Fruit fly (Drosophila melanogaster) whole organism, embryonic: ENCODE measurements around the gene CG31174.

ENCODE experiments used
- Antp ChIP-seq: fragments of 200-800 bp; sonication (Bioruptor generic); optimal IDR thresholded peaks from 3 replicates; lab custom pipeline; 2016; ENCODE audit warnings: missing biosample characterization, missing genetic modification characterization
- Atf6 ChIP-seq: fragments of 200-800 bp; sonication (Bioruptor generic); IDR thresholded peaks from 2 replicates; pipeline ENCODE4 v1.3.6; 2022; ENCODE audit warnings: missing biosample characterization, missing genetic modification characterization
- Bdp1 ChIP-seq: fragments of 200-800 bp; sonication (Bioruptor generic); optimal IDR thresholded peaks from 3 replicates; lab custom pipeline; 2016; ENCODE audit warnings: missing biosample characterization, missing genetic modification characterization
- CG10654 ChIP-seq: fragments of 200-800 bp; sonication (Bioruptor generic); optimal IDR thresholded peaks from 2 replicates; lab custom pipeline; 2016; ENCODE audit warnings: missing biosample characterization, missing genetic modification characterization
- CG16779 ChIP-seq: fragments of 200-800 bp; sonication (Bioruptor generic); IDR thresholded peaks from 2 replicates; pipeline ENCODE4 v1.3.6; 2022; ENCODE audit warnings: missing biosample characterization, missing genetic modification characterization
- CG17361 ChIP-seq: fragments of 200-800 bp; sonication (Bioruptor generic); IDR thresholded peaks from 3 replicates; pipeline ENCODE4 v1.3.6; 2022; ENCODE audit warnings: missing biosample characterization, missing genetic modification characterization
- CG1792 ChIP-seq: fragments of 200-800 bp; sonication (Bioruptor generic); optimal IDR thresholded peaks from 2 replicates; lab custom pipeline; 2016; ENCODE audit warnings: missing biosample characterization, missing genetic modification characterization
- CG18599 ChIP-seq: fragments of 200-800 bp; sonication (Bioruptor generic); optimal IDR thresholded peaks from 3 replicates; lab custom pipeline; 2017; ENCODE audit warnings: missing biosample characterization, missing genetic modification characterization, mild to moderate bottlenecking, moderate library complexity, missing genetic modification reagents
- CG2202 ChIP-seq: fragments of 200-800 bp; sonication (Bioruptor generic); optimal IDR thresholded peaks from 2 replicates; lab custom pipeline; 2018; ENCODE audit warnings: missing biosample characterization, mild to moderate bottlenecking, missing genetic modification characterization
- CG34376 ChIP-seq: fragments of 200-800 bp; sonication (Bioruptor generic); optimal IDR thresholded peaks from 2 replicates; lab custom pipeline; 2018; ENCODE audit warnings: missing biosample characterization, mild to moderate bottlenecking, missing genetic modification characterization
- CG4282 ChIP-seq: fragments of 200-800 bp; sonication (Bioruptor generic); optimal IDR thresholded peaks from 2 replicates; lab custom pipeline; 2016; ENCODE audit warnings: missing biosample characterization, missing genetic modification characterization
- CG4707 ChIP-seq: fragments of 200-800 bp; sonication (Bioruptor generic); optimal IDR thresholded peaks from 2 replicates; lab custom pipeline; 2018; ENCODE audit warnings: missing biosample characterization, mild to moderate bottlenecking, missing genetic modification characterization, moderate library complexity
- CG4730 ChIP-seq: fragments of 200-800 bp; sonication (Bioruptor generic); IDR thresholded peaks from 2 replicates; pipeline ENCODE4 v1.3.6; 2022; ENCODE audit warnings: missing biosample characterization, missing genetic modification characterization
- CG5180 ChIP-seq: fragments of 200-800 bp; sonication (Bioruptor generic); optimal IDR thresholded peaks from 3 replicates; lab custom pipeline; 2017; ENCODE audit warnings: missing biosample characterization, missing genetic modification characterization, mild to moderate bottlenecking, moderate library complexity, missing genetic modification reagents
- CG6689 ChIP-seq: fragments of 200-800 bp; sonication (Bioruptor generic); IDR thresholded peaks from 2 replicates; pipeline ENCODE4 v1.3.6; 2022; ENCODE audit warnings: missing biosample characterization, missing genetic modification characterization
- CG7987 ChIP-seq: fragments of 200-800 bp; sonication (Bioruptor generic); optimal IDR thresholded peaks from 2 replicates; lab custom pipeline; 2018; ENCODE audit warnings: missing biosample characterization, mild to moderate bottlenecking, missing genetic modification characterization, moderate library complexity
- CG8089 ChIP-seq: fragments of 200-800 bp; sonication (Bioruptor generic); optimal IDR thresholded peaks from 3 replicates; lab custom pipeline; 2016; ENCODE audit warnings: missing biosample characterization, missing genetic modification characterization
- CG8281 ChIP-seq: fragments of 200-800 bp; sonication (Bioruptor generic); optimal IDR thresholded peaks from 2 replicates; lab custom pipeline; 2018; ENCODE audit warnings: missing biosample characterization, mild to moderate bottlenecking, missing genetic modification characterization, moderate library complexity
- D19B ChIP-seq: fragments of 200-800 bp; sonication (Bioruptor generic); optimal IDR thresholded peaks from 2 replicates; lab custom pipeline; 2017; ENCODE audit warnings: missing biosample characterization, mild to moderate bottlenecking, missing genetic modification characterization
- Dbx ChIP-seq: fragments of 200-800 bp; sonication (Bioruptor generic); IDR thresholded peaks from 3 replicates; pipeline ENCODE4 v1.3.6; 2022; ENCODE audit warnings: missing biosample characterization, missing genetic modification characterization
- GATAe ChIP-seq: fragments of 200-800 bp; sonication (Bioruptor generic); conservative IDR thresholded peaks from 2 replicates; pipeline ENCODE4 v1.3.6; 2022; ENCODE audit warnings: missing biosample characterization, missing genetic modification characterization
- Gsc ChIP-seq: fragments of 200-800 bp; sonication (Bioruptor generic); IDR thresholded peaks from 2 replicates; pipeline ENCODE4 v1.3.6; 2022; ENCODE audit warnings: missing biosample characterization, missing genetic modification characterization
- Gug ChIP-seq: fragments of 200-800 bp; sonication (Bioruptor generic); IDR thresholded peaks from 4 replicates; pipeline ENCODE4 v1.3.6; 2022; ENCODE audit warnings: missing biosample characterization, missing genetic modification characterization
- HLH3B ChIP-seq: fragments of 200-800 bp; sonication (Bioruptor generic); IDR thresholded peaks from 2 replicates; pipeline ENCODE4 v1.3.6; 2022; ENCODE audit warnings: missing biosample characterization, missing genetic modification characterization
- HLHmδ ChIP-seq: fragments of 200-800 bp; sonication (Bioruptor generic); optimal IDR thresholded peaks from 2 replicates; lab custom pipeline; 2018; ENCODE audit warnings: missing biosample characterization, mild to moderate bottlenecking, missing genetic modification characterization, moderate library complexity
- Lim3 ChIP-seq: fragments of 200-800 bp; sonication (Bioruptor generic); IDR thresholded peaks from 2 replicates; pipeline ENCODE4 v1.3.6; 2022; ENCODE audit warnings: missing biosample characterization, missing genetic modification characterization
- Lpt ChIP-seq: fragments of >200 bp; optimal IDR thresholded peaks from 2 replicates; lab custom pipeline; 2018; ENCODE audit warnings: missing biosample characterization, missing genetic modification characterization
- PHDP ChIP-seq: fragments of 200-800 bp; sonication (Bioruptor generic); optimal IDR thresholded peaks from 3 replicates; lab custom pipeline; 2018; ENCODE audit warnings: missing biosample characterization, mild to moderate bottlenecking, missing genetic modification characterization, moderate library complexity
- Sox100B ChIP-seq: fragments of 200-800 bp; sonication (Bioruptor generic); optimal IDR thresholded peaks from 3 replicates; lab custom pipeline; 2018; ENCODE audit warnings: missing biosample characterization, mild to moderate bottlenecking, missing genetic modification characterization
- al ChIP-seq: fragments of 200-800 bp; sonication (Bioruptor generic); IDR thresholded peaks from 2 replicates; pipeline ENCODE4 v1.3.6; 2022; ENCODE audit warnings: missing biosample characterization, missing genetic modification characterization
- amos ChIP-seq: fragments of 200-800 bp; sonication (Bioruptor generic); IDR thresholded peaks from 2 replicates; pipeline ENCODE4 v1.3.6; 2022; ENCODE audit warnings: missing biosample characterization, missing genetic modification characterization; ENCODE audit not compliant: partially characterized antibody
- bbx ChIP-seq: fragments of 200-800 bp; sonication (Bioruptor generic); IDR thresholded peaks from 2 replicates; pipeline ENCODE4 v1.3.6; 2022; ENCODE audit warnings: missing biosample characterization, missing genetic modification characterization; ENCODE audit not compliant: partially characterized antibody
- bcd ChIP-seq: fragments of 200-800 bp; sonication (Bioruptor generic); optimal IDR thresholded peaks from 2 replicates; lab custom pipeline; 2017; ENCODE audit warnings: missing biosample characterization, mild to moderate bottlenecking, missing genetic modification characterization
- br ChIP-seq: fragments of >200 bp; optimal IDR thresholded peaks from 2 replicates; lab custom pipeline; 2017
- btn ChIP-seq: fragments of 200-800 bp; sonication (Bioruptor generic); optimal IDR thresholded peaks from 2 replicates; lab custom pipeline; 2016; ENCODE audit warnings: missing biosample characterization, missing genetic modification characterization
- cato ChIP-seq: fragments of 200-800 bp; sonication (Bioruptor generic); optimal IDR thresholded peaks from 2 replicates; lab custom pipeline; 2016; ENCODE audit warnings: missing biosample characterization, missing genetic modification characterization, borderline replicate concordance
- croc ChIP-seq: fragments of 200-800 bp; sonication (Bioruptor generic); conservative IDR thresholded peaks from 3 replicates; pipeline ENCODE4 v1.3.6; 2022; ENCODE audit warnings: missing biosample characterization, missing genetic modification characterization
- da ChIP-seq: fragments of 200-800 bp; sonication (Bioruptor generic); optimal IDR thresholded peaks from 2 replicates; lab custom pipeline; 2016; ENCODE audit warnings: missing biosample characterization, missing genetic modification characterization
- danr ChIP-seq: fragments of 200-800 bp; sonication (Bioruptor generic); IDR thresholded peaks from 2 replicates; pipeline ENCODE4 v1.3.6; 2022; ENCODE audit warnings: missing biosample characterization, missing genetic modification characterization
- fd3F ChIP-seq: fragments of 200-800 bp; sonication (Bioruptor generic); optimal IDR thresholded peaks from 2 replicates; lab custom pipeline; 2018; ENCODE audit warnings: missing biosample characterization, mild to moderate bottlenecking, missing genetic modification characterization, moderate library complexity
- gcm ChIP-seq: fragments of 200-800 bp; sonication (Bioruptor generic); optimal IDR thresholded peaks from 2 replicates; lab custom pipeline; 2019; ENCODE audit warnings: missing biosample characterization, mild to moderate bottlenecking, missing genetic modification characterization, moderate library complexity
- gcm2 ChIP-seq: fragments of 200-800 bp; sonication (Bioruptor generic); optimal IDR thresholded peaks from 2 replicates; lab custom pipeline; 2016; ENCODE audit warnings: missing biosample characterization, missing genetic modification characterization
- her ChIP-seq: fragments of 200-800 bp; sonication (Bioruptor generic); optimal IDR thresholded peaks from 2 replicates; lab custom pipeline; 2016; ENCODE audit warnings: missing biosample characterization, missing genetic modification characterization
- inv ChIP-seq: fragments of 200-800 bp; sonication (Bioruptor generic); IDR thresholded peaks from 2 replicates; pipeline ENCODE4 v1.3.6; 2022; ENCODE audit warnings: missing biosample characterization, missing genetic modification characterization; ENCODE audit not compliant: partially characterized antibody
- otp ChIP-seq: fragments of 200-800 bp; sonication (Bioruptor generic); IDR thresholded peaks from 3 replicates; pipeline ENCODE4, ENCODE4 v1.3.6; 2022; ENCODE audit warnings: missing biosample characterization, missing genetic modification characterization
- repo ChIP-seq: fragments of 200-800 bp; sonication (Bioruptor generic); optimal IDR thresholded peaks from 2 replicates; lab custom pipeline; 2016; ENCODE audit warnings: missing biosample characterization, missing genetic modification characterization
- shn ChIP-seq: fragments of 200-800 bp; sonication (Bioruptor generic); optimal IDR thresholded peaks from 3 replicates; lab custom pipeline; 2016; ENCODE audit warnings: missing biosample characterization, missing genetic modification characterization
- sna ChIP-seq: fragments of 200-800 bp; sonication (Bioruptor generic); IDR thresholded peaks from 2 replicates; pipeline ENCODE4 v1.3.6; 2022; ENCODE audit warnings: missing biosample characterization, missing genetic modification characterization; ENCODE audit not compliant: partially characterized antibody
- so ChIP-seq: fragments of 200-800 bp; sonication (Bioruptor generic); IDR thresholded peaks from 3 replicates; pipeline ENCODE4 v1.3.6; 2022; ENCODE audit warnings: missing biosample characterization, missing genetic modification characterization
- sob ChIP-seq: fragments of 200-800 bp; sonication (Bioruptor generic); IDR thresholded peaks from 2 replicates; pipeline ENCODE4 v1.3.6; 2022; ENCODE audit warnings: missing biosample characterization, missing genetic modification characterization
- sr ChIP-seq: fragments of 200-800 bp; sonication (Bioruptor generic); IDR thresholded peaks from 3 replicates; pipeline ENCODE4 v1.3.6; 2022; ENCODE audit warnings: missing biosample characterization, missing genetic modification characterization

CG31174 gene

dm6 chr3R:21828785-21829486, 40.4 kb downstream of the CG31174 start (continued):
- TF ChIP-seq Gug (GFP tag; lab: Robert Waterston, UW) = 0 out of 4 replicates have a peak, but pooled peaks have one; percentile 15
- TF ChIP-seq Bdp1 (GFP tag; lab: Kevin White, UChicago) = no peak
- TF ChIP-seq CG6689 (GFP tag; lab: Robert Waterston, UW) = peak; percentile 72
- TF ChIP-seq btn (GFP tag; lab: Kevin White, UChicago) = no peak
- no peak for TF ChIP-seq inv
- TF ChIP-seq sna (GFP tag; lab: Robert Waterston, UW) = no peak
- TF ChIP-seq al (GFP tag; lab: Robert Waterston, UW) = no peak
- TF ChIP-seq br (lab: Kevin White, UChicago) = no peak
- TF ChIP-seq CG10654 (GFP tag; lab: Kevin White, UChicago) = peak; percentile 41
- TF ChIP-seq Lim3 = no peak
- no peak for TF ChIP-seq sob (GFP tag; lab: Robert Waterston, UW)
- TF ChIP-seq CG4730 (GFP tag; lab: Robert Waterston, UW) = peak; percentile 37; the same call in 1 of the 2 replicates
- no peak for TF ChIP-seq CG7987 (GFP tag; lab: Kevin White, UChicago)
- no peak for TF ChIP-seq CG8089 (GFP tag; lab: Kevin White, UChicago)
- TF ChIP-seq shn (GFP tag; lab: Kevin White, UChicago) = no peak
- TF ChIP-seq HLH3B = peak; percentile 54; the same call in 1 of the 2 replicates
- TF ChIP-seq Lpt (GFP tag; lab: Kevin White, UChicago) = no peak
- no peak for TF ChIP-seq da (GFP tag; lab: Kevin White, UChicago)
- no peak for TF ChIP-seq Antp (GFP tag; lab: Kevin White, UChicago)
- 0 out of 2 replicates have a peak, but pooled peaks have one; percentile 14 for TF ChIP-seq Gsc
- TF ChIP-seq D19B = no peak
- TF ChIP-seq her = no peak
- TF ChIP-seq otp = no peak
- TF ChIP-seq CG16779 = no peak
- peak; percentile 77 for TF ChIP-seq croc (GFP tag; lab: Robert Waterston, UW)
- no peak for TF ChIP-seq CG5180
- TF ChIP-seq PHDP (tag; lab: Kevin White, UChicago) = peak; percentile 78
- no peak for TF ChIP-seq CG4282 (GFP tag; lab: Kevin White, UChicago)
- no peak for TF ChIP-seq repo (GFP tag; lab: Kevin White, UChicago)
- TF ChIP-seq bcd (GFP tag; lab: Kevin White, UChicago) = peak; percentile 59
- peak; percentile 76 for TF ChIP-seq Sox100B
- TF ChIP-seq gcm (GFP tag; lab: Kevin White, UChicago) = peak; percentile 87
- TF ChIP-seq Atf6 (GFP tag; lab: Robert Waterston, UW) = no peak
- TF ChIP-seq so (GFP tag; lab: Robert Waterston, UW) = peak; percentile 43; the same call in 1 of the 3 replicates
- TF ChIP-seq bbx (GFP tag; lab: Robert Waterston, UW) = no peak
- no peak for TF ChIP-seq danr (GFP tag; lab: Robert Waterston, UW)
- TF ChIP-seq cato (GFP tag; lab: Kevin White, UChicago) = peak; percentile 51
- peak; percentile 22 for TF ChIP-seq CG18599
- no peak for TF ChIP-seq HLHmδ
- no peak for TF ChIP-seq amos (GFP tag; lab: Robert Waterston, UW)
- no peak for TF ChIP-seq CG1792 (GFP tag; lab: Kevin White, UChicago)
- TF ChIP-seq GATAe (GFP tag; lab: Robert Waterston, UW) = no peak
- no peak for TF ChIP-seq Dbx (GFP tag; lab: Robert Waterston, UW)
- no peak for TF ChIP-seq fd3F
- TF ChIP-seq CG34376 = no peak
- no peak; the same call in none of the 3 replicates for TF ChIP-seq CG17361 (GFP tag; lab: Robert Waterston, UW)
- peak; percentile 92 for TF ChIP-seq CG2202 (tag; lab: Kevin White, UChicago)
- TF ChIP-seq sr (GFP tag; lab: Robert Waterston, UW) = no peak
- TF ChIP-seq CG8281 (tag; lab: Kevin White, UChicago) = peak; percentile 28
- peak; percentile 58 for TF ChIP-seq CG4707 (GFP tag; lab: Kevin White, UChicago)
- TF ChIP-seq gcm2 (GFP tag; lab: Kevin White, UChicago) = no peak
